Fruit fly (Drosophila melanogaster) whole organism: Measurements from ENCODE around the gene CheA84a.

ENCODE experiments used
- CG8478 ChIP-seq: fragments of >200 bp; optimal IDR thresholded peaks from 2 replicates; lab custom pipeline; 2018; ENCODE audit warnings: inconsistent platforms
- EcR ChIP-seq, 2 experiments: fragments of >200 bp; optimal IDR thresholded peaks; 2 replicates each; lab custom pipeline; 2017; ENCODE audit warnings: missing biosample characterization in 2 of 2, missing genetic modification characterization in 2 of 2, missing genetic modification reagents in 2 of 2
- psq ChIP-seq: fragments of >200 bp; optimal IDR thresholded peaks from 2 replicates; lab custom pipeline; 2017
- usp ChIP-seq: fragments of >200 bp; optimal IDR thresholded peaks from 2 replicates; lab custom pipeline; 2017; ENCODE audit warnings: missing biosample characterization, missing genetic modification characterization, mixed read lengths

- TF ChIP-seq usp (no peak), EcR (GFP tag; optimal IDR thresholded peaks at IDR 0.05; lab: Kevin White, UChicago) (no peak), psq (lab: Kevin White, UChicago) (no peak), CG8478 (lab: Kevin White, UChicago) (no peak)
Measured at dm6 chr3R:8243720-8244119, 39.1 kb upstream of the CheA84a start, which contains the start of the genes CG9636, CG18749 and CG33722.
